Fruit fly (Drosophila melanogaster) whole organism, embryonic: ENCODE measurements around the gene CG14965.

Experiments
- B-H2 ChIP-seq: fragments of 200-800 bp; sonication (Bioruptor generic); optimal IDR thresholded peaks from 2 replicates; lab custom pipeline; 2018; ENCODE audit warnings: missing biosample characterization, mild to moderate bottlenecking, missing genetic modification characterization
- Bteb2 ChIP-seq: fragments of 200-800 bp; sonication (Bioruptor generic); optimal IDR thresholded peaks from 2 replicates; lab custom pipeline; 2016; ENCODE audit warnings: missing biosample characterization, missing genetic modification characterization
- C15 ChIP-seq: fragments of 200-800 bp; sonication (Bioruptor generic); IDR thresholded peaks from 3 replicates; pipeline ENCODE4 v1.3.6; 2022; ENCODE audit warnings: missing biosample characterization, missing genetic modification characterization
- CG11398 ChIP-seq: fragments of 200-800 bp; sonication (Bioruptor generic); optimal IDR thresholded peaks from 2 replicates; lab custom pipeline; 2016; ENCODE audit warnings: missing biosample characterization, missing genetic modification characterization
- CG13123 ChIP-seq: fragments of 200-800 bp; sonication (Bioruptor generic); optimal IDR thresholded peaks from 2 replicates; lab custom pipeline; 2016; ENCODE audit warnings: missing biosample characterization, missing genetic modification characterization
- CG13287 ChIP-seq: fragments of 200-800 bp; sonication (Bioruptor generic); IDR thresholded peaks from 2 replicates; pipeline ENCODE4 v1.3.6; 2022; ENCODE audit warnings: missing biosample characterization, missing genetic modification characterization; ENCODE audit not compliant: partially characterized antibody
- CG16779 ChIP-seq: fragments of 200-800 bp; sonication (Bioruptor generic); IDR thresholded peaks from 2 replicates; pipeline ENCODE4 v1.3.6; 2022; ENCODE audit warnings: missing biosample characterization, missing genetic modification characterization
- CG17186 ChIP-seq: fragments of 200-800 bp; sonication (Bioruptor generic); optimal IDR thresholded peaks from 3 replicates; lab custom pipeline; 2017; ENCODE audit warnings: missing biosample characterization, missing genetic modification reagents, missing genetic modification characterization
- CG17328 ChIP-seq: fragments of 200-800 bp; sonication (Bioruptor generic); IDR thresholded peaks from 2 replicates; pipeline ENCODE4 v1.3.6; 2022; ENCODE audit warnings: missing biosample characterization, missing genetic modification characterization
- CG1832 ChIP-seq: fragments of 200-800 bp; sonication (Bioruptor generic); optimal IDR thresholded peaks from 2 replicates; lab custom pipeline; 2017; ENCODE audit warnings: missing biosample characterization, mild to moderate bottlenecking, missing genetic modification characterization, inconsistent platforms
- CG3163 ChIP-seq: fragments of 200-800 bp; sonication (Bioruptor generic); optimal IDR thresholded peaks from 3 replicates; lab custom pipeline; 2016; ENCODE audit warnings: missing biosample characterization, missing genetic modification characterization
- CG3726 ChIP-seq: fragments of 200-800 bp; sonication (Bioruptor generic); IDR thresholded peaks from 3 replicates; pipeline ENCODE4, ENCODE4 v1.3.6; 2022; ENCODE audit warnings: missing biosample characterization, missing genetic modification characterization
- CG3838 ChIP-seq: fragments of 200-800 bp; sonication (Bioruptor generic); optimal IDR thresholded peaks from 3 replicates; lab custom pipeline; 2016; ENCODE audit warnings: missing biosample characterization, missing genetic modification characterization
- CG4617 ChIP-seq: fragments of 200-800 bp; sonication (Bioruptor generic); optimal IDR thresholded peaks from 3 replicates; lab custom pipeline; 2016; ENCODE audit warnings: missing biosample characterization, missing genetic modification characterization, borderline replicate concordance
- CG4730 ChIP-seq: fragments of 200-800 bp; sonication (Bioruptor generic); IDR thresholded peaks from 2 replicates; pipeline ENCODE4 v1.3.6; 2022; ENCODE audit warnings: missing biosample characterization, missing genetic modification characterization
- CG6254 ChIP-seq: fragments of 200-800 bp; sonication (Bioruptor generic); optimal IDR thresholded peaks from 3 replicates; lab custom pipeline; 2017; ENCODE audit warnings: mild to moderate bottlenecking, missing biosample characterization, missing genetic modification reagents, missing genetic modification characterization
- CG6272 ChIP-seq: fragments of 200-800 bp; sonication (Bioruptor generic); IDR thresholded peaks from 2 replicates; pipeline ENCODE4 v1.3.6; 2022; ENCODE audit warnings: missing biosample characterization, missing genetic modification characterization
- CG6689 ChIP-seq: fragments of 200-800 bp; sonication (Bioruptor generic); IDR thresholded peaks from 2 replicates; pipeline ENCODE4 v1.3.6; 2022; ENCODE audit warnings: missing biosample characterization, missing genetic modification characterization
- CG6791 ChIP-seq: fragments of 200-800 bp; sonication (Bioruptor generic); IDR thresholded peaks from 3 replicates; pipeline ENCODE4 v1.3.6; 2022; ENCODE audit warnings: missing biosample characterization, missing genetic modification characterization; ENCODE audit not compliant: partially characterized antibody
- CG9876 ChIP-seq: fragments of 200-800 bp; sonication (Bioruptor generic); optimal IDR thresholded peaks from 2 replicates; lab custom pipeline; 2016; ENCODE audit warnings: missing biosample characterization, missing genetic modification characterization
- Chrac-16 ChIP-seq: fragments of 200-800 bp; sonication (Bioruptor generic); optimal IDR thresholded peaks from 3 replicates; lab custom pipeline; 2016; ENCODE audit warnings: missing biosample characterization, missing genetic modification characterization
- Dad ChIP-seq: fragments of 200-800 bp; sonication (Bioruptor generic); optimal IDR thresholded peaks from 3 replicates; lab custom pipeline; 2016; ENCODE audit warnings: missing biosample characterization, missing genetic modification characterization
- Jarid2 ChIP-seq: fragments of 200-800 bp; sonication (Bioruptor generic); optimal IDR thresholded peaks from 3 replicates; lab custom pipeline; 2017; ENCODE audit warnings: mild to moderate bottlenecking, missing biosample characterization, missing genetic modification reagents, missing genetic modification characterization
- Optix ChIP-seq: fragments of 200-800 bp; sonication (Bioruptor generic); IDR thresholded peaks from 3 replicates; pipeline ENCODE4 v1.3.6; 2022; ENCODE audit warnings: missing biosample characterization, missing genetic modification characterization
- Tbp ChIP-seq: fragments of >200 bp; optimal IDR thresholded peaks from 2 replicates; lab custom pipeline; 2018; ENCODE audit warnings: missing biosample characterization, missing genetic modification characterization
- Usf ChIP-seq: fragments of 200-800 bp; sonication (Bioruptor generic); optimal IDR thresholded peaks from 2 replicates; lab custom pipeline; 2017; ENCODE audit warnings: missing genotype, missing biosample characterization, missing genetic modification characterization
- Xbp1 ChIP-seq: fragments of 200-800 bp; sonication (Bioruptor generic); optimal IDR thresholded peaks from 3 replicates; lab custom pipeline; 2016; ENCODE audit warnings: missing biosample characterization, mild to moderate bottlenecking, missing genetic modification characterization
- caup ChIP-seq: fragments of 200-800 bp; sonication (Bioruptor generic); optimal IDR thresholded peaks from 3 replicates; lab custom pipeline; 2017; ENCODE audit warnings: missing biosample characterization, mild to moderate bottlenecking, missing genetic modification characterization, moderate library complexity; ENCODE audit not compliant: severe bottlenecking
- dm ChIP-seq: fragments of 200-800 bp; sonication (Bioruptor generic); optimal IDR thresholded peaks from 3 replicates; lab custom pipeline; 2016; ENCODE audit warnings: missing biosample characterization, missing genetic modification characterization
- gfzf ChIP-seq: fragments of 200-800 bp; sonication (Bioruptor generic); optimal IDR thresholded peaks from 2 replicates; lab custom pipeline; 2016; ENCODE audit warnings: missing biosample characterization, mild to moderate bottlenecking, missing genetic modification characterization, moderate library complexity
- jigr1 ChIP-seq: fragments of 200-800 bp; sonication (Bioruptor generic); IDR thresholded peaks from 3 replicates; pipeline ENCODE4 v1.3.6; 2022; ENCODE audit warnings: missing biosample characterization, missing genetic modification characterization
- jumu ChIP-seq: fragments of 200-800 bp; sonication (Bioruptor generic); optimal IDR thresholded peaks from 3 replicates; lab custom pipeline; 2016; ENCODE audit warnings: missing biosample characterization, missing genetic modification characterization
- lmd ChIP-seq: fragments of 200-800 bp; sonication (Bioruptor generic); IDR thresholded peaks from 2 replicates; pipeline ENCODE4 v1.3.6; 2022; ENCODE audit warnings: missing biosample characterization, missing genetic modification characterization
- lola ChIP-seq, 3 experiments: fragments of >200 bp in 2 of 3; fragments of 200-800 bp in 1 of 3; sonication (Bioruptor generic) in 1 of 3; optimal IDR thresholded peaks; 2 replicates each; lab custom pipeline; 2017 to 2019; ENCODE audit warnings: missing biosample characterization in 3 of 3, missing genetic modification characterization in 3 of 3, mild to moderate bottlenecking in 1 of 3, moderate library complexity in 1 of 3
- nom ChIP-seq: fragments of 200-800 bp; sonication (Bioruptor generic); optimal IDR thresholded peaks from 2 replicates; lab custom pipeline; 2017; ENCODE audit warnings: missing biosample characterization, missing genetic modification characterization, mild to moderate bottlenecking, moderate library complexity, missing genetic modification reagents
- pb ChIP-seq: fragments of 200-800 bp; sonication (Bioruptor generic); optimal IDR thresholded peaks from 3 replicates; lab custom pipeline; 2016; ENCODE audit warnings: missing biosample characterization, missing genetic modification characterization
- row ChIP-seq: fragments of 200-800 bp; sonication (Bioruptor generic); IDR thresholded peaks from 3 replicates; pipeline ENCODE4 v1.3.6; 2022; ENCODE audit warnings: missing biosample characterization, missing genetic modification characterization
- sc ChIP-seq, 3 experiments: fragments of >200 bp in 2 of 3; fragments of 200-800 bp in 1 of 3; sonication (Bioruptor generic) in 1 of 3; optimal IDR thresholded peaks; 2 replicates in 2 of 3; 3 replicates in 1 of 3; lab custom pipeline; 2017; ENCODE audit warnings: mild to moderate bottlenecking in 1 of 3, missing biosample characterization in 1 of 3, missing genetic modification characterization in 1 of 3, missing genetic modification reagents in 1 of 3
- schlank ChIP-seq: fragments of 200-800 bp; sonication (Bioruptor generic); optimal IDR thresholded peaks from 2 replicates; lab custom pipeline; 2018; ENCODE audit warnings: missing biosample characterization, mild to moderate bottlenecking, missing genetic modification characterization
- scrt ChIP-seq: fragments of 200-800 bp; sonication (Bioruptor generic); optimal IDR thresholded peaks from 2 replicates; lab custom pipeline; 2018; ENCODE audit warnings: missing biosample characterization, mild to moderate bottlenecking, missing genetic modification characterization, moderate library complexity
- sr ChIP-seq: fragments of 200-800 bp; sonication (Bioruptor generic); IDR thresholded peaks from 3 replicates; pipeline ENCODE4 v1.3.6; 2022; ENCODE audit warnings: missing biosample characterization, missing genetic modification characterization
- tin ChIP-seq: fragments of 200-800 bp; sonication (Bioruptor generic); optimal IDR thresholded peaks from 3 replicates; lab custom pipeline; 2016; ENCODE audit warnings: missing biosample characterization, missing genetic modification characterization
- tll ChIP-seq, 2 experiments: fragments of 200-800 bp in 1 of 2; fragments of >200 bp in 1 of 2; sonication (Bioruptor generic) in 1 of 2; optimal IDR thresholded peaks; 2 replicates each; lab custom pipeline; 2017 to 2019; ENCODE audit warnings: missing biosample characterization in 2 of 2, missing genetic modification characterization in 2 of 2, mild to moderate bottlenecking in 1 of 2, moderate library complexity in 1 of 2
- tna ChIP-seq: fragments of 200-800 bp; sonication (Bioruptor generic); IDR thresholded peaks from 2 replicates; pipeline ENCODE4 v1.3.6; 2022; ENCODE audit warnings: missing biosample characterization, missing genetic modification characterization; ENCODE audit not compliant: partially characterized antibody
- ttk ChIP-seq: fragments of 200-800 bp; sonication (Bioruptor generic); IDR thresholded peaks from 2 replicates; pipeline ENCODE4 v2.1.2; 2022; ENCODE audit warnings: missing biosample characterization, missing genetic modification characterization
- twi ChIP-seq: fragments of 200-800 bp; optimal IDR thresholded peaks from 2 replicates; lab custom pipeline; 2019; ENCODE audit warnings: missing biosample characterization, mild to moderate bottlenecking, missing genetic modification characterization, moderate library complexity
- zfh2 ChIP-seq: fragments of 200-800 bp; sonication (Bioruptor generic); optimal IDR thresholded peaks from 2 replicates; lab custom pipeline; 2016; ENCODE audit warnings: missing biosample characterization, missing genetic modification characterization

CG14965 gene

DNA sequence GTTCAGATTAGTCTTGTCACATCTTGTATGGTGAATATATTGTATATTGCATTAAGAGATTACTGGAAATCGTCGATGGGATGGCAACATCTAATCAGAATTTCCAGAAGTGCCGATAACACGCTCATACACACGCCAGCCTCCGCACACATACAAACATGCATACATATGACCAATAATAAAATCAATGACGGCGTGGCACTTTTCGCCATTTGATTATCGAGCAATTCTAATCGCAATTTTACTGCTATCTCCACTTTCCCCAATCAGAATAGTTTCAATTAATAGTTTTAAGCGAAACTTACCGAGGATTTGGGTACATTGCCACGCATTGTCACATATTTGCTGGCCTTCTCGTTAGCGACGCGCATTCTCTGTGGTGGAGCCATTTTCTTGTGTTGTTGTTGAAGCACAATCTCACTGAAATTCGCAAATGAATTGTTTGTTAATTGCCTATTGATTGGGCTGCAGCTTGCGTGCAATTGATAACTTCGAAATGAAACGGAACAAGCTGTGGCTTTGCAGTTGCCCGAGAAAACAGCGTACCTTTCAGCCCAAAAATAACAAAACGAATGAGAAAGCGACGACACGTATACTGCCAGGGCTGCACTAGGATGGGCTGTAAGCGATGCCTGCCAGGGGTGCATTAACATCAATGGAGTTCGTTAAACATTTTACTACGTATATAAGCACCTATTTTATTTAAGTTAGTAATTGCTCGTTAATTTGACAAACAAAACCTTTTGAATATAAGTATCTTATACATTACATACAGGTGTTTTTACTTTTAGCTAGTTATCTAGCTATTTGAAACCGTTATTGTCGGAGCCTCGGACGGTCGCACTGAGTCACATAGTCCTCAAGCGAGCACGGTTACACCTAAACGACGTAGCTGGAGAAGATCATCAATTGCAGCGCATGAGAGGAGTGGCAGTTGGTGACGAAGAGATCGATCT, 6.4 kb upstream of the CG14965 start, which contains the start of the genes CG32276 and gry (continued):
- TF ChIP-seq CG13123 (GFP tag; lab: Kevin White, UChicago) = peak; percentile 54
- peak; percentile 88 for TF ChIP-seq jumu
- TF ChIP-seq tin (GFP tag; lab: Kevin White, UChicago) = peak; percentile 85
- TF ChIP-seq caup (GFP tag; lab: Kevin White, UChicago) = peak; percentile 69
- TF ChIP-seq nom = peak; percentile 84
- peak in 1 of 3 experiments; percentile 71 for TF ChIP-seq lola (GFP tag; optimal IDR thresholded peaks at IDR 0.05; lab: Kevin White, UChicago)
- TF ChIP-seq CG11398 (GFP tag; lab: Kevin White, UChicago) = no peak
- TF ChIP-seq CG16779 (GFP tag; lab: Robert Waterston, UW) = no peak
- no peak for TF ChIP-seq jigr1
- peak; percentile 55 for TF ChIP-seq CG9876
- peak; percentile 48 for TF ChIP-seq CG6272 (GFP tag; lab: Robert Waterston, UW)
- no peak for TF ChIP-seq CG1832 (GFP tag; lab: Kevin White, UChicago)
- 0 out of 3 replicates have a peak, but pooled peaks have one; percentile 55 for TF ChIP-seq CG3726 (GFP tag; lab: Robert Waterston, UW)
- peak; percentile 81 for TF ChIP-seq CG17186 (GFP tag; lab: Kevin White, UChicago)
- peak; percentile 85 for TF ChIP-seq zfh2 (GFP tag; lab: Kevin White, UChicago)
- TF ChIP-seq CG17328 (GFP tag; lab: Robert Waterston, UW) = peak; percentile 78
- TF ChIP-seq B-H2 (GFP tag; lab: Kevin White, UChicago) = peak; percentile 83
- TF ChIP-seq tll (GFP tag; optimal IDR thresholded peaks at IDR 0.05; lab: Kevin White, UChicago) = peak; percentile 64 to 72
- TF ChIP-seq Tbp (GFP tag; lab: Kevin White, UChicago) = peak; percentile 57
- TF ChIP-seq CG6791 (GFP tag; lab: Robert Waterston, UW) = no peak
- TF ChIP-seq Bteb2 = peak; percentile 79
- TF ChIP-seq Chrac-16 (GFP tag; lab: Kevin White, UChicago) = peak; percentile 79
- peak; percentile 68 for TF ChIP-seq Dad
- TF ChIP-seq CG4730 (GFP tag; lab: Robert Waterston, UW) = peak; percentile 47
- TF ChIP-seq, all 482 proteins: peak for 326

DNA sequence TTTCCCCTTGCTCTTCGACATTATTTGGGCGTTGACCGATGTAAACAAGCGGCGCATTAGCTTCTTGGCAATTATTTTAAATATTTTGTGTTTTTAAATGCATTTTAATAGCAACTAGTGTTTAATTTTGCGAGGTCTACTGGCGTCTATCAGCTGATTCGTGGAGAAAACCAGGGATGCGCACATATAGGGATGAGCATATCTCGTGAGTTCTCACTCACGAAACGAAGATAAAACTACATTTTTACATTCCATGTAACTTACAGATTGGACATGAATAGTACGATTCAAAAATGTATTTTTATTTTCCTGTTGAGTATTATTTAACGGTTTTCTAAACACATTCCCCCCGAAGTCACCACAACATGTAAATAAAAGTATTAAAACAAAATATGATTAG, 5.2 kb upstream of the CG14965 start, which contains the start of gene CG14966:
Gene CG14966, minus strand, starts transcription at position 168 of the 400 bp plus-strand sequence.
- TF ChIP-seq ttk (GFP tag; lab: Robert Waterston, UW) = peak; percentile 11; the same call in 1 of the 2 replicates
- TF ChIP-seq CG16779 (GFP tag; lab: Robert Waterston, UW) = no peak
- no peak for TF ChIP-seq pb
- TF ChIP-seq Jarid2 = no peak
- no peak for TF ChIP-seq CG3163 (GFP tag; lab: Kevin White, UChicago)
- peak; percentile 96 for TF ChIP-seq scrt (GFP tag; lab: Kevin White, UChicago)
- no peak for TF ChIP-seq CG6254
- TF ChIP-seq schlank (tag; lab: Kevin White, UChicago) = no peak
- TF ChIP-seq Optix (GFP tag; lab: Robert Waterston, UW) = no peak
- TF ChIP-seq sc (optimal IDR thresholded peaks at IDR 0.05; lab: Kevin White, UChicago) = no peak
- no peak for TF ChIP-seq sc (GFP tag; optimal IDR thresholded peaks at IDR 0.05; lab: Kevin White, UChicago)
- TF ChIP-seq CG4730 (GFP tag; lab: Robert Waterston, UW) = no peak
- peak; percentile 96 for TF ChIP-seq CG13287
- TF ChIP-seq gfzf (GFP tag; lab: Kevin White, UChicago) = peak; percentile 42
- no peak for TF ChIP-seq Usf (GFP tag; lab: Kevin White, UChicago)
- TF ChIP-seq row = peak; percentile 85
- peak; percentile 7 for TF ChIP-seq CG4617 (GFP tag; lab: Kevin White, UChicago)
- peak; percentile 52 for TF ChIP-seq Xbp1 (GFP tag; lab: Kevin White, UChicago)
- no peak for TF ChIP-seq C15 (GFP tag; lab: Robert Waterston, UW)
- peak; percentile 51; the same call in 1 of the 2 replicates for TF ChIP-seq tna (GFP tag; lab: Robert Waterston, UW)
- TF ChIP-seq CG3838 (GFP tag; lab: Kevin White, UChicago) = no peak
- no peak for TF ChIP-seq twi (tag; lab: Kevin White, UChicago)
- TF ChIP-seq CG6689 (GFP tag; lab: Robert Waterston, UW) = no peak
- no peak for TF ChIP-seq sr (GFP tag; lab: Robert Waterston, UW)
- no peak for TF ChIP-seq lmd (GFP tag; lab: Robert Waterston, UW)
- no peak for TF ChIP-seq dm (GFP tag; lab: Kevin White, UChicago)
